Worm (Caenorhabditis elegans): ENCODE measurements around the gene gsto-1.
A peak's percentile ranks its signal among the peaks of the same experiment; 100 is the strongest.

gsto-1 gene

ce11 chrIII:7979659-7980058 is 32.8 kb upstream of the gsto-1 start, which contains the start of gene clp-1:
Gene clp-1 (plus strand): TSS chrIII:7979959.
- TF ChIP-seq lin-39 (tag; optimal IDR thresholded peaks at IDR 0.05): no peak
- TF ChIP-seq ZK546.5 (tag; optimal IDR thresholded peaks at IDR 0.05): no peak
- no peak for TF ChIP-seq snpc-4 (tag; optimal IDR thresholded peaks at IDR 0.05)
- TF ChIP-seq aly-2 (tag; optimal IDR thresholded peaks at IDR 0.05): no peak
- no peak for TF ChIP-seq sem-4 (tag; optimal IDR thresholded peaks at IDR 0.05)
- no peak for TF ChIP-seq blmp-1 (tag; optimal IDR thresholded peaks at IDR 0.05; ENCODE audit: insufficient read depth)
- no peak for TF ChIP-seq elt-3 (tag; optimal IDR thresholded peaks at IDR 0.05)
- TF ChIP-seq nhr-6 (tag; optimal IDR thresholded peaks at IDR 0.05): no peak
- TF ChIP-seq Y55F3AM.14 (GFP tag; optimal IDR thresholded peaks at IDR 0.05): no peak
- TF ChIP-seq unc-55 (GFP tag; optimal IDR thresholded peaks at IDR 0.05): no peak
- no peak for TF ChIP-seq F13H6.1 (tag; optimal IDR thresholded peaks at IDR 0.05)
- no peak for TF ChIP-seq elt-1 (tag; optimal IDR thresholded peaks at IDR 0.05)
- no peak for TF ChIP-seq crh-2 (tag; optimal IDR thresholded peaks at IDR 0.05)

- TF ChIP-seq crh-2 (tag; optimal IDR thresholded peaks at IDR 0.05) (peak; percentile 73), nhr-21 (tag; optimal IDR thresholded peaks at IDR 0.05) (no peak), ztf-4 (tag; optimal IDR thresholded peaks at IDR 0.05) (peak; percentile 30), nhr-129 (tag; optimal IDR thresholded peaks at IDR 0.05) (peak; percentile 54), C34F6.9 (tag; optimal IDR thresholded peaks at IDR 0.05) (peak; percentile 65), peb-1 (tag; optimal IDR thresholded peaks at IDR 0.05) (no peak), nhr-237 (tag; optimal IDR thresholded peaks at IDR 0.05) (no peak), sem-4 (tag; optimal IDR thresholded peaks at IDR 0.05) (no peak), nhr-77 (tag; optimal IDR thresholded peaks at IDR 0.05) (no peak), ZK546.5 (tag; optimal IDR thresholded peaks at IDR 0.05) (no peak), Y55F3AM.14 (GFP tag; optimal IDR thresholded peaks at IDR 0.05) (no peak), ceh-16 (tag; optimal IDR thresholded peaks at IDR 0.05) (no peak), ceh-82 (tag; optimal IDR thresholded peaks at IDR 0.05) (no peak), skn-1 (tag; optimal IDR thresholded peaks at IDR 0.05) (no peak), nhr-12 (tag; optimal IDR thresholded peaks at IDR 0.05) (no peak), ztf-1 (GFP tag; conservative IDR thresholded peaks at IDR 0.05) (no peak), R02D3.7 (tag; optimal IDR thresholded peaks at IDR 0.05) (no peak), aly-2 (tag; optimal IDR thresholded peaks at IDR 0.05) (no peak), lin-39 (tag; optimal IDR thresholded peaks at IDR 0.05) (no peak), mbf-1 (tag; optimal IDR thresholded peaks at IDR 0.05) (no peak), nhr-23 (tag; optimal IDR thresholded peaks at IDR 0.05) (no peak), dmd-4 (tag; optimal IDR thresholded peaks at IDR 0.05) (no peak), lin-13 (GFP tag; optimal IDR thresholded peaks at IDR 0.05) (peak; percentile 33), ama-1 (optimal IDR thresholded peaks at IDR 0.05) (no peak), unc-55 (GFP tag; optimal IDR thresholded peaks at IDR 0.05) (peak; percentile 43), nhr-11 (tag; optimal IDR thresholded peaks at IDR 0.05) (no peak), elt-1 (tag; optimal IDR thresholded peaks at IDR 0.05) (no peak), F13H6.1 (tag; optimal IDR thresholded peaks at IDR 0.05) (peak; percentile 70), blmp-1 (tag; optimal IDR thresholded peaks at IDR 0.05; ENCODE audit: insufficient read depth) (peak; percentile 9), nhr-6 (tag; optimal IDR thresholded peaks at IDR 0.05) (no peak), nhr-25 (tag; optimal IDR thresholded peaks at IDR 0.05) (peak; percentile 66), egl-27 (tag; optimal IDR thresholded peaks at IDR 0.05) (no peak), gmeb-1 (tag; optimal IDR thresholded peaks at IDR 0.05) (peak; percentile 32), snpc-4 (tag; optimal IDR thresholded peaks at IDR 0.05) (no peak), elt-3 (tag; optimal IDR thresholded peaks at IDR 0.05) (no peak), fos-1 (tag; optimal IDR thresholded peaks at IDR 0.05) (peak; percentile 20), lin-11 (tag; optimal IDR thresholded peaks at IDR 0.05) (no peak), lsy-2 (tag; optimal IDR thresholded peaks at IDR 0.05) (peak in 1 of 2 experiments; percentile 64), alr-1 (tag; optimal IDR thresholded peaks at IDR 0.05) (no peak), sma-3 (GFP tag; optimal IDR thresholded peaks at IDR 0.05) (peak; percentile 84), ztf-11 (tag; optimal IDR thresholded peaks at IDR 0.05) (no peak), mdl-1 (tag; optimal IDR thresholded peaks at IDR 0.05) (peak in 1 of 2 experiments; percentile 2), zag-1 (tag; optimal IDR thresholded peaks at IDR 0.05) (no peak), nhr-10 (tag; optimal IDR thresholded peaks at IDR 0.05) (no peak), unc-62 (GFP tag; optimal IDR thresholded peaks at IDR 0.05) (no peak), unc-39 (tag; optimal IDR thresholded peaks at IDR 0.05) (no peak), mab-5 (tag; optimal IDR thresholded peaks at IDR 0.05) (peak; percentile 14), sma-9 (GFP tag; optimal IDR thresholded peaks at IDR 0.05) (peak; percentile 42), sma-9 (tag; optimal IDR thresholded peaks at IDR 0.05) (no peak)
Measured at ce11 chrIII:7978723-7979122, 31.9 kb upstream of the gsto-1 start.

All from whole organism, L2 larva.